Worm (Caenorhabditis elegans) whole organism, L1 larva: ENCODE measurements around the gene mspn-1.
A peak's percentile ranks its signal among the peaks of the same experiment; 100 is the strongest.

ENCODE experiments used
- C34B4.2 ChIP-seq: sonication (generic microtip); optimal IDR thresholded peaks from 2 replicates; lab custom pipeline; 2017; ENCODE audit warnings: mild to moderate bottlenecking, missing genetic modification characterization, missing compliant biosample characterization
- blmp-1 ChIP-seq: fragments of 150-350 bp; optimal IDR thresholded peaks from 2 replicates; lab custom pipeline; 2014; ENCODE audit warnings: missing biosample characterization, missing genetic modification characterization
- ceh-63 ChIP-seq: fragments of 200-800 bp; sonication (Bioruptor generic); optimal IDR thresholded peaks from 2 replicates; lab custom pipeline; 2018; ENCODE audit warnings: mild to moderate bottlenecking, missing genetic modification characterization, missing compliant biosample characterization
- ceh-88 ChIP-seq: fragments of 200-800 bp; sonication (Bioruptor generic); IDR thresholded peaks from 2 replicates; pipeline ENCODE4 v1.3.6; 2022; ENCODE audit warnings: missing genetic modification characterization, missing compliant biosample characterization
- dpl-1 ChIP-seq, 3 experiments: fragments of 150-350 bp in 2 of 3; sonication (generic microtip) in 1 of 3; optimal IDR thresholded peaks; 2 replicates each; lab custom pipeline; 2014 to 2017; ENCODE audit warnings: missing biosample characterization in 3 of 3, missing genetic modification characterization in 3 of 3, missing genetic modification reagents in 3 of 3
- dsc-1 ChIP-seq: sonication (generic microtip); optimal IDR thresholded peaks from 2 replicates; lab custom pipeline; 2016; ENCODE audit warnings: mild to moderate bottlenecking, missing genetic modification characterization, missing compliant biosample characterization
- efl-1 ChIP-seq, 4 experiments: fragments of 150-350 bp; optimal IDR thresholded peaks in 3 of 4; peaks in 1 of 4; 1 replicate in 1 of 4; 2 replicates in 3 of 4; lab custom pipeline; 2014; ENCODE audit warnings: missing biosample characterization in 2 of 4, missing genetic modification characterization in 2 of 4, missing genetic modification reagents in 2 of 4
- fkh-10 ChIP-seq: sonication (generic microtip); optimal IDR thresholded peaks from 2 replicates; lab custom pipeline; 2017; ENCODE audit warnings: missing biosample characterization, missing genetic modification reagents, missing genetic modification characterization
- fos-1 ChIP-seq: fragments of 150-350 bp; optimal IDR thresholded peaks from 2 replicates; lab custom pipeline; 2014; ENCODE audit warnings: missing biosample characterization, missing genetic modification characterization
- hlh-17 ChIP-seq: fragments of 200-800 bp; sonication (Bioruptor generic); optimal IDR thresholded peaks from 2 replicates; lab custom pipeline; 2018; ENCODE audit warnings: missing genetic modification characterization, mild to moderate bottlenecking, missing compliant biosample characterization, moderate library complexity, borderline replicate concordance
- hpl-2 ChIP-seq: fragments of 150-350 bp; optimal IDR thresholded peaks from 2 replicates; lab custom pipeline; 2014; ENCODE audit warnings: missing biosample characterization, missing genetic modification reagents, missing genetic modification characterization
- lin-14 ChIP-seq: fragments of 200-800 bp; sonication (Bioruptor generic); optimal IDR thresholded peaks from 2 replicates; lab custom pipeline; 2018; ENCODE audit warnings: mild to moderate bottlenecking, missing genetic modification characterization, moderate library complexity, missing compliant biosample characterization
- lin-15B ChIP-seq: fragments of 150-350 bp; sonication (generic microtip); optimal IDR thresholded peaks from 3 replicates; lab custom pipeline; 2014; ENCODE audit warnings: missing biosample characterization, missing genetic modification characterization
- lin-35 ChIP-seq, 2 experiments: fragments of 150-350 bp; optimal IDR thresholded peaks; 2 replicates each; lab custom pipeline; 2014; ENCODE audit warnings: missing biosample characterization in 2 of 2, missing genetic modification characterization in 2 of 2, missing genetic modification reagents in 2 of 2
- lin-39 ChIP-seq: fragments of 150-350 bp; optimal IDR thresholded peaks from 2 replicates; lab custom pipeline; 2014; ENCODE audit warnings: missing biosample characterization, missing genetic modification reagents, missing genetic modification characterization
- lsy-2 ChIP-seq, 2 experiments: fragments of 150-350 bp; optimal IDR thresholded peaks; 2 replicates each; lab custom pipeline; 2014; ENCODE audit warnings: missing biosample characterization in 2 of 2, missing genetic modification characterization in 2 of 2
- mdl-1 ChIP-seq, 2 experiments: fragments of 150-350 bp; optimal IDR thresholded peaks; 2 replicates each; lab custom pipeline; 2014 to 2017; ENCODE audit warnings: missing biosample characterization in 2 of 2, missing genetic modification characterization in 2 of 2, inconsistent platforms in 1 of 2
- mep-1 ChIP-seq: fragments of 150-350 bp; optimal IDR thresholded peaks from 2 replicates; lab custom pipeline; 2014; ENCODE audit warnings: missing biosample characterization, missing genetic modification characterization
- nhr-19 ChIP-seq: fragments of 200-800 bp; sonication (Bioruptor generic); conservative IDR thresholded peaks from 2 replicates; pipeline ENCODE4 v1.3.6; 2022; ENCODE audit warnings: missing genetic modification characterization, missing compliant biosample characterization
- nhr-20 ChIP-seq: sonication (generic microtip); optimal IDR thresholded peaks from 2 replicates; lab custom pipeline; 2016; ENCODE audit warnings: mild to moderate bottlenecking, missing genetic modification characterization, missing compliant biosample characterization
- nhr-71 ChIP-seq: sonication (generic microtip); optimal IDR thresholded peaks from 2 replicates; lab custom pipeline; 2016; ENCODE audit warnings: mild to moderate bottlenecking, missing genetic modification characterization, moderate library complexity, missing compliant biosample characterization
- nhr-76 ChIP-seq: sonication (generic microtip); optimal IDR thresholded peaks from 2 replicates; lab custom pipeline; 2017; ENCODE audit warnings: missing biosample characterization, missing genetic modification characterization
- nhr-77 ChIP-seq: fragments of 150-350 bp; optimal IDR thresholded peaks from 2 replicates; lab custom pipeline; 2014; ENCODE audit warnings: missing biosample characterization, missing genetic modification characterization
- pag-3 ChIP-seq: sonication (generic microtip); optimal IDR thresholded peaks from 2 replicates; lab custom pipeline; 2017; ENCODE audit warnings: missing genetic modification characterization, mild to moderate bottlenecking, missing compliant biosample characterization, antibody characterized with exemption, borderline replicate concordance; ENCODE audit not compliant: insufficient read depth
- rnt-1 ChIP-seq: sonication (generic microtip); optimal IDR thresholded peaks from 2 replicates; lab custom pipeline; 2016; ENCODE audit warnings: mild to moderate bottlenecking, missing genetic modification characterization, moderate library complexity, missing compliant biosample characterization
- snu-23 ChIP-seq: sonication (generic microtip); optimal IDR thresholded peaks from 2 replicates; lab custom pipeline; 2016; ENCODE audit warnings: missing genetic modification characterization, missing compliant biosample characterization
- swsn-7 ChIP-seq: sonication (generic microtip); optimal IDR thresholded peaks from 2 replicates; lab custom pipeline; 2016; ENCODE audit warnings: missing genetic modification characterization, missing compliant biosample characterization
- tbx-2 ChIP-seq: sonication (generic microtip); optimal IDR thresholded peaks from 2 replicates; lab custom pipeline; 2016; ENCODE audit warnings: missing genetic modification characterization, missing compliant biosample characterization
- unc-130 ChIP-seq: fragments of 150-350 bp; optimal IDR thresholded peaks from 2 replicates; lab custom pipeline; 2017; ENCODE audit warnings: missing biosample characterization, missing genetic modification characterization, inconsistent platforms
- unc-30 ChIP-seq: sonication (generic microtip); optimal IDR thresholded peaks from 2 replicates; lab custom pipeline; 2017; ENCODE audit warnings: missing biosample characterization, missing genetic modification characterization
- unc-98 ChIP-seq: fragments of 200-800 bp; sonication (Bioruptor generic); IDR thresholded peaks from 2 replicates; pipeline ENCODE4 v1.3.6; 2022; ENCODE audit warnings: missing genetic modification characterization, missing compliant biosample characterization
- xbp-1 ChIP-seq: sonication (generic microtip); optimal IDR thresholded peaks from 2 replicates; lab custom pipeline; 2016; ENCODE audit warnings: missing genetic modification characterization, missing compliant biosample characterization
- zag-1 ChIP-seq: fragments of 150-350 bp; optimal IDR thresholded peaks from 2 replicates; lab custom pipeline; 2014; ENCODE audit warnings: missing biosample characterization, missing genetic modification characterization

The mspn-1 gene

DNA sequence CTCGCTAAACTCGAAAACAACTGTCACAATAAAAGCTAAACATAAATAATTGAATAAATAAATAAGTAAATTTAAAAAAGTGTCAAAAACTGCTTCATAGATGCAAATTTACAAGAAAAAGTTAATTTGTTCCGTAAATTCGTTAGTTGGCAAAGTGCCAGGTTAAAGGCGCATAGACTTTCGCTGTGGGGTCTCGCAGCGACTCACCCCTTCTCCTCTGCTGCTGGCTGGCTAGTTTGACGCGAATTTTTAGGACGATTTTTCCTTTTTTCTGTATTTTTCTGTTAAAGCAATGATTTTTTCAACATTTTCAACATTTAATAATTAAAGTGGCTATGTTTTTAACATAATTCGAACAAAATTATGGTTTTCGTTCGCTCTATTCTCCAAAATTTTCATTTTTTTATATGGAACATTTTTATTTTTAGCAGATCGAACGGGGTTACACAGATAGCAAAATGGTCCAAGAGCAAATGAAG is 1.5 kb upstream of the mspn-1 start, which contains the start of gene rack-1 (continued):
- TF ChIP-seq fkh-10 (GFP tag; lab: Kevin White, UChicago) (no peak), snu-23 (GFP tag; lab: Kevin White, UChicago) (peak; percentile 68), lin-15B (tag; lab: Kevin White, UChicago) (peak; percentile 31)

DNA sequence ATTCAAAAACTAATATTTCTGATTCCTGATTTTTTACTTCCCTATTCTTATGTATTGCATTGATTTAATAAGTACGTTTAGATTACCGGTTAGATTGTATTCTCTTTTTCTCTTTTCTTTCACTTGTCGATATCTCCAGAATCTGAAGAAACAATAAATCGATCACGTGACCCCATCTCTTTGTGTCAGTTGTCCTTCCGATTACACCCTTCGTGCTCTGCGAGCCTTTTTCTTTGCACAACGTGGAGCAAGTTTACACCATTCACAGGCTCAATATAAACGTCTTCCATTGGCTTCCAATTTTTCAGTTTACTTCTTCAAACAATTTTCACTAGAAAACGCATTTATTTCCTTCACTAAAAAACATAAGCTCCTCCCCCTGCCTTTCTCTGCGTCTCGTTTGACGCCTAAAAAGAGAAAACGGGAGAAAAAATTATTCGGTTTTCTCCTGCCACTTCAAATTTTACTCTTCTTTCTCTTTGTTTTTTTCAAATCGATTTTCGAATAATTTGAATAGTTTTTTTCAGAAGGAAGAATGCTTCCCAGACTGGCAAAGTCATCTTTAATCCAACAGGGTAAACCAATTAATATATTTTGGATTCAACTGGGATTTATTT is 2.5 kb downstream of the mspn-1 start, which contains the start of gene gta-1:
Gene gta-1 (plus strand): TSS at position 528 of the 617 bp plus-strand sequence.
- TF ChIP-seq xbp-1 (tag; lab: Kevin White, UChicago) (peak; percentile 7), efl-1 (optimal IDR thresholded peaks at IDR 0.05; lab: Kevin White, UChicago) (peak in 1 of 2 experiments; percentile 18), efl-1 (GFP tag; optimal IDR thresholded peaks at IDR 0.05 in 1 of 2; lab: Kevin White, UChicago) (peak; percentile 28 to 89), nhr-76 (tag; lab: Kevin White, UChicago) (no peak), hlh-17 (GFP tag; lab: Kevin White, UChicago) (no peak), unc-30 (tag; lab: Kevin White, UChicago) (no peak), tbx-2 (tag; lab: Kevin White, UChicago) (peak; percentile 5), fos-1 (tag; lab: Kevin White, UChicago) (no peak), nhr-77 (tag; lab: Kevin White, UChicago) (no peak), lin-35 (GFP tag; optimal IDR thresholded peaks at IDR 0.05; lab: Kevin White, UChicago) (peak; percentile 15 to 32), lsy-2 (tag; optimal IDR thresholded peaks at IDR 0.05; lab: Kevin White, UChicago) (peak; percentile 1 to 47), blmp-1 (tag; lab: Kevin White, UChicago) (peak; percentile 93), pag-3 (tag; lab: Kevin White, UChicago) (no peak), ceh-88 (no peak), unc-130 (tag; lab: Kevin White, UChicago) (no peak), dsc-1 (tag; lab: Kevin White, UChicago) (peak; percentile 49), rnt-1 (tag; lab: Kevin White, UChicago) (peak; percentile 66), mdl-1 (tag; optimal IDR thresholded peaks at IDR 0.05; lab: Kevin White, UChicago) (peak in 1 of 2 experiments; percentile 52), nhr-19 (GFP tag; lab: Robert Waterston, UW) (peak; percentile 50), C34B4.2 (tag; lab: Kevin White, UChicago) (no peak), nhr-71 (tag; lab: Kevin White, UChicago) (peak; percentile 73), mep-1 (tag; lab: Kevin White, UChicago) (peak; percentile 11), dpl-1 (GFP tag; optimal IDR thresholded peaks at IDR 0.05; lab: Kevin White, UChicago) (peak in 2 of 3 experiments; percentile 18 to 19), lin-14 (GFP tag; lab: Kevin White, UChicago) (peak; percentile 74), lin-39 (tag; lab: Kevin White, UChicago) (peak; percentile 36), swsn-7 (tag; lab: Kevin White, UChicago) (peak; percentile 19), unc-98 (GFP tag; lab: Robert Waterston, UW) (no peak), ceh-63 (no peak), snu-23 (GFP tag; lab: Kevin White, UChicago) (peak; percentile 65), nhr-20 (tag; lab: Kevin White, UChicago) (peak; percentile 57)
- TF ChIP-seq, all 84 proteins: peak for 18

DNA sequence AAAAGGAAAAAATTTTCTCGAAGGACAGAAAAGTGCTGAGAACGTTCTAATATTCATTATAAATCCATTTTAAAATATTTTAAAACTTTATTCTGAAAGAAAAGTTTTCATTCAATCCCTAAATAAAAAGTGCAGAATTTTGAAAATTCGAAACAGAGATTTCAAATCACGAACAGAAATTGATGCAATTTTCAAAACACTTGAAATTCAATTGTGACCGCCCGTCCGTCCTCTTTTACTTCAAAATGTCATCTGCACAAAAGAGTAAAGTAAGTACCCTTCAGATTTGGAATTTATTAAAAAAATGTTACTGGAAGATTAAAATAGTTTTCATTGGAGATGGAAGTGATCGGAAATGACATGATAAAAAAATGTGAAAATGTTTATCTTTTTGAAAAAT is 10.7 kb downstream of the mspn-1 start:
- peak; percentile 63 for TF ChIP-seq fkh-10 (GFP tag; lab: Kevin White, UChicago)
- TF ChIP-seq nhr-20 (tag; lab: Kevin White, UChicago): no peak
- TF ChIP-seq zag-1: no peak

DNA sequence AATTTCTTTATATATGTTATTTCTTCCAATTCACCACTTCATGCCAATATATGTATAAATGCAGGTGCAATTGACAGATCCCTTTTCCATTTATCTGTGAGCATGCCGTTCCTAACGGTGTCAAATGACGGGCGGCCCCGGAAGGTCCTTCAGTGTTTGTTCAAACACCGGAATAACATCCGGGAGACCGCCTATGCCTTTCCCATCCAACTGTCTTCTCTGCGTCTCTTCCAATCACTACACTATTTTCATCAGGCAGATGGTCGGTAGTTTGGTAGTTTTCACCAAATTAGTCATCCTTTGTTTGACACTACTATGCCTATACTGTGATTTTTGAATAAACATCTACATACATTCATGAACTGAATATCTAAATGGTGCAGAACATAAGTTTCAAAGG is 12.8 kb downstream of the mspn-1 start:
- no peak for TF ChIP-seq hpl-2 (GFP tag; lab: Kevin White, UChicago)
- TF ChIP-seq efl-1 (optimal IDR thresholded peaks at IDR 0.05; lab: Kevin White, UChicago): no peak
- TF ChIP-seq efl-1 (GFP tag; optimal IDR thresholded peaks at IDR 0.05 in 1 of 2; lab: Kevin White, UChicago): peak in 1 of 2 experiments; percentile 69
